Fruit fly (Drosophila melanogaster) whole organism, embryonic: ENCODE results near the gene Pxd.

Experiments
- ATbp ChIP-seq: fragments of 200-800 bp; sonication (Bioruptor generic); optimal IDR thresholded peaks from 2 replicates; lab custom pipeline; 2017; ENCODE audit warnings: missing biosample characterization, mild to moderate bottlenecking, missing genetic modification characterization, missing genetic modification reagents
- B-H2 ChIP-seq: fragments of 200-800 bp; sonication (Bioruptor generic); optimal IDR thresholded peaks from 2 replicates; lab custom pipeline; 2018; ENCODE audit warnings: missing biosample characterization, mild to moderate bottlenecking, missing genetic modification characterization
- CG10267 ChIP-seq: fragments of 200-800 bp; sonication (Bioruptor generic); optimal IDR thresholded peaks from 2 replicates; lab custom pipeline; 2018; ENCODE audit warnings: missing biosample characterization, mild to moderate bottlenecking, missing genetic modification characterization, moderate library complexity
- CG13424 ChIP-seq: fragments of 200-800 bp; sonication (Bioruptor generic); optimal IDR thresholded peaks from 2 replicates; lab custom pipeline; 2019; ENCODE audit warnings: missing biosample characterization, mild to moderate bottlenecking, missing genetic modification characterization, moderate library complexity
- CG15269 ChIP-seq: fragments of 200-800 bp; sonication (Bioruptor generic); optimal IDR thresholded peaks from 2 replicates; lab custom pipeline; 2018; ENCODE audit warnings: missing biosample characterization, mild to moderate bottlenecking, missing genetic modification characterization, moderate library complexity
- CG1529 ChIP-seq: fragments of 200-800 bp; sonication (Bioruptor generic); optimal IDR thresholded peaks from 3 replicates; lab custom pipeline; 2018; ENCODE audit warnings: missing biosample characterization, missing genetic modification characterization
- CG15601 ChIP-seq: fragments of 200-800 bp; sonication (Bioruptor generic); optimal IDR thresholded peaks from 3 replicates; lab custom pipeline; 2019; ENCODE audit warnings: missing biosample characterization, mild to moderate bottlenecking, missing genetic modification characterization, moderate library complexity
- CG1603 ChIP-seq: fragments of 200-800 bp; sonication (Bioruptor generic); optimal IDR thresholded peaks from 2 replicates; lab custom pipeline; 2019; ENCODE audit warnings: missing biosample characterization, mild to moderate bottlenecking, missing genetic modification characterization, moderate library complexity
- CG17359 ChIP-seq: fragments of 200-800 bp; sonication (Bioruptor generic); optimal IDR thresholded peaks from 3 replicates; lab custom pipeline; 2018; ENCODE audit warnings: missing biosample characterization, mild to moderate bottlenecking, missing genetic modification characterization, moderate library complexity
- CG18619 ChIP-seq: fragments of 200-800 bp; sonication (Bioruptor generic); optimal IDR thresholded peaks from 3 replicates; lab custom pipeline; 2017; ENCODE audit warnings: missing biosample characterization, mild to moderate bottlenecking, missing genetic modification characterization
- CG18764 ChIP-seq: fragments of 200-800 bp; sonication (Bioruptor generic); optimal IDR thresholded peaks from 3 replicates; lab custom pipeline; 2016; ENCODE audit warnings: missing biosample characterization, missing genetic modification characterization
- CG2129 ChIP-seq: fragments of 200-800 bp; sonication (Bioruptor generic); IDR thresholded peaks from 2 replicates; pipeline ENCODE4 v1.3.6; 2022; ENCODE audit warnings: missing biosample characterization, missing genetic modification characterization; ENCODE audit not compliant: partially characterized antibody
- CG31365 ChIP-seq: fragments of 200-800 bp; sonication (Bioruptor generic); optimal IDR thresholded peaks from 2 replicates; lab custom pipeline; 2018; ENCODE audit warnings: missing biosample characterization, mild to moderate bottlenecking, missing genetic modification characterization
- CG34224 ChIP-seq: fragments of 200-800 bp; sonication (Bioruptor generic); IDR thresholded peaks from 3 replicates; pipeline ENCODE4 v1.3.6; 2022; ENCODE audit warnings: missing biosample characterization, missing genetic modification characterization; ENCODE audit not compliant: partially characterized antibody
- CG4707 ChIP-seq: fragments of 200-800 bp; sonication (Bioruptor generic); optimal IDR thresholded peaks from 2 replicates; lab custom pipeline; 2018; ENCODE audit warnings: missing biosample characterization, mild to moderate bottlenecking, missing genetic modification characterization, moderate library complexity
- CG5245 ChIP-seq: fragments of 200-800 bp; sonication (Bioruptor generic); optimal IDR thresholded peaks from 3 replicates; lab custom pipeline; 2016; ENCODE audit warnings: missing biosample characterization, missing genetic modification characterization
- CG7786 ChIP-seq: fragments of 200-800 bp; sonication (Bioruptor generic); optimal IDR thresholded peaks from 2 replicates; lab custom pipeline; 2016; ENCODE audit warnings: missing biosample characterization, missing genetic modification characterization
- CG7839 ChIP-seq: fragments of 200-800 bp; sonication (Bioruptor generic); optimal IDR thresholded peaks from 3 replicates; lab custom pipeline; 2018; ENCODE audit warnings: missing biosample characterization, mild to moderate bottlenecking, missing genetic modification characterization, moderate library complexity
- CG7987 ChIP-seq: fragments of 200-800 bp; sonication (Bioruptor generic); optimal IDR thresholded peaks from 2 replicates; lab custom pipeline; 2018; ENCODE audit warnings: missing biosample characterization, mild to moderate bottlenecking, missing genetic modification characterization, moderate library complexity
- CG8388 ChIP-seq: fragments of 200-800 bp; sonication (Bioruptor generic); optimal IDR thresholded peaks from 2 replicates; lab custom pipeline; 2019; ENCODE audit warnings: missing biosample characterization, mild to moderate bottlenecking, missing genetic modification characterization, moderate library complexity
- CG8478 ChIP-seq: fragments of >200 bp; optimal IDR thresholded peaks from 2 replicates; lab custom pipeline; 2018
- CG9437 ChIP-seq: fragments of 200-800 bp; sonication (Bioruptor generic); optimal IDR thresholded peaks from 2 replicates; lab custom pipeline; 2018; ENCODE audit warnings: missing biosample characterization, mild to moderate bottlenecking, missing genetic modification characterization
- CG9797 ChIP-seq: fragments of 200-800 bp; sonication (Bioruptor generic); optimal IDR thresholded peaks from 3 replicates; lab custom pipeline; 2018; ENCODE audit warnings: missing biosample characterization, mild to moderate bottlenecking, missing genetic modification characterization
- CG9817 ChIP-seq: fragments of 200-800 bp; sonication (Bioruptor generic); optimal IDR thresholded peaks from 2 replicates; lab custom pipeline; 2018; ENCODE audit warnings: missing biosample characterization, mild to moderate bottlenecking, missing genetic modification characterization, moderate library complexity
- Fer1 ChIP-seq: fragments of 200-800 bp; sonication (Bioruptor generic); optimal IDR thresholded peaks from 2 replicates; lab custom pipeline; 2017; ENCODE audit warnings: missing biosample characterization, mild to moderate bottlenecking, missing genetic modification characterization
- Fer3 ChIP-seq: fragments of 200-800 bp; sonication (Bioruptor generic); optimal IDR thresholded peaks from 2 replicates; lab custom pipeline; 2018; ENCODE audit warnings: missing biosample characterization, mild to moderate bottlenecking, missing genetic modification characterization, moderate library complexity
- HHEX ChIP-seq: fragments of 200-800 bp; sonication (Bioruptor generic); optimal IDR thresholded peaks from 3 replicates; lab custom pipeline; 2017; ENCODE audit warnings: missing biosample characterization, mild to moderate bottlenecking, missing genetic modification characterization, missing genetic modification reagents
- Kr ChIP-seq: fragments of 200-800 bp; sonication (Bioruptor generic); optimal IDR thresholded peaks from 2 replicates; lab custom pipeline; 2017; ENCODE audit warnings: missing biosample characterization, mild to moderate bottlenecking, missing genetic modification characterization
- Lhr ChIP-seq: fragments of 200-800 bp; sonication (Bioruptor generic); optimal IDR thresholded peaks from 3 replicates; lab custom pipeline; 2017; ENCODE audit warnings: mild to moderate bottlenecking, missing biosample characterization, missing genetic modification reagents, missing genetic modification characterization
- Nf-YB ChIP-seq: fragments of 200-800 bp; sonication (Bioruptor generic); optimal IDR thresholded peaks from 3 replicates; lab custom pipeline; 2019; ENCODE audit warnings: missing biosample characterization, mild to moderate bottlenecking, missing genetic modification characterization, moderate library complexity
- Oaz ChIP-seq: fragments of 200-800 bp; sonication (Bioruptor generic); IDR thresholded peaks from 2 replicates; pipeline ENCODE4 v1.3.6; 2022; ENCODE audit warnings: missing biosample characterization, missing genetic modification characterization
- ara ChIP-seq: fragments of 200-800 bp; sonication (Bioruptor generic); IDR thresholded peaks from 2 replicates; pipeline ENCODE4 v1.3.6; 2022; ENCODE audit warnings: missing biosample characterization, missing genetic modification characterization
- ase ChIP-seq: fragments of 200-800 bp; sonication (Bioruptor generic); IDR thresholded peaks from 3 replicates; pipeline ENCODE4 v1.3.6; 2022; ENCODE audit warnings: missing biosample characterization, missing genetic modification characterization
- ash1 ChIP-seq: fragments of 200-800 bp; sonication (Bioruptor generic); optimal IDR thresholded peaks from 2 replicates; lab custom pipeline; 2018; ENCODE audit warnings: missing biosample characterization, mild to moderate bottlenecking, missing genetic modification characterization
- crol ChIP-seq: fragments of 200-800 bp; sonication (Bioruptor generic); IDR thresholded peaks from 2 replicates; pipeline ENCODE4 v1.3.6; 2022; ENCODE audit warnings: missing biosample characterization, missing genetic modification characterization
- cwo ChIP-seq: fragments of 200-800 bp; sonication (Bioruptor generic); optimal IDR thresholded peaks from 3 replicates; lab custom pipeline; 2017; ENCODE audit warnings: missing biosample characterization, missing genetic modification characterization, mild to moderate bottlenecking, moderate library complexity, missing genetic modification reagents
- disco-r ChIP-seq: fragments of 200-800 bp; sonication (Bioruptor generic); optimal IDR thresholded peaks from 2 replicates; lab custom pipeline; 2016; ENCODE audit warnings: missing biosample characterization, missing genetic modification characterization
- emc ChIP-seq: fragments of 200-800 bp; sonication (Bioruptor generic); optimal IDR thresholded peaks from 2 replicates; lab custom pipeline; 2016; ENCODE audit warnings: missing biosample characterization, missing genetic modification characterization
- ham ChIP-seq: fragments of 200-800 bp; sonication (Bioruptor generic); IDR thresholded peaks from 2 replicates; pipeline ENCODE4 v1.3.6; 2022; ENCODE audit warnings: missing biosample characterization, missing genetic modification characterization
- hth ChIP-seq: fragments of >200 bp; optimal IDR thresholded peaks from 2 replicates; lab custom pipeline; 2017; ENCODE audit warnings: inconsistent platforms
- kay ChIP-seq: fragments of 200-800 bp; sonication (Bioruptor generic); optimal IDR thresholded peaks from 2 replicates; lab custom pipeline; 2016; ENCODE audit warnings: missing biosample characterization, missing genetic modification characterization
- lbe ChIP-seq: fragments of 200-800 bp; sonication (Bioruptor generic); optimal IDR thresholded peaks from 2 replicates; lab custom pipeline; 2016; ENCODE audit warnings: missing biosample characterization, mild to moderate bottlenecking, missing genetic modification characterization
- luna ChIP-seq: fragments of 200-800 bp; sonication (Bioruptor generic); optimal IDR thresholded peaks from 2 replicates; lab custom pipeline; 2016; ENCODE audit warnings: missing biosample characterization, missing genetic modification characterization
- prd ChIP-seq, 3 experiments: fragments of >200 bp in 2 of 3; fragments of 200-800 bp in 1 of 3; sonication (Bioruptor generic) in 1 of 3; optimal IDR thresholded peaks in 2 of 3; IDR thresholded peaks in 1 of 3; 2 replicates in 2 of 3; 3 replicates in 1 of 3; pipeline versions ENCODE4 v1.3.6 to Lab custom; 2017 to 2022; ENCODE audit warnings: missing biosample characterization in 1 of 3, missing genetic modification characterization in 1 of 3
- ro ChIP-seq: fragments of 200-800 bp; sonication (Bioruptor generic); IDR thresholded peaks from 2 replicates; pipeline ENCODE4 v1.3.6; 2022; ENCODE audit warnings: missing biosample characterization, missing genetic modification characterization
- sc ChIP-seq, 3 experiments: fragments of >200 bp in 2 of 3; fragments of 200-800 bp in 1 of 3; sonication (Bioruptor generic) in 1 of 3; optimal IDR thresholded peaks; 2 replicates in 2 of 3; 3 replicates in 1 of 3; lab custom pipeline; 2017; ENCODE audit warnings: mild to moderate bottlenecking in 1 of 3, missing biosample characterization in 1 of 3, missing genetic modification characterization in 1 of 3, missing genetic modification reagents in 1 of 3
- schlank ChIP-seq: fragments of 200-800 bp; sonication (Bioruptor generic); optimal IDR thresholded peaks from 2 replicates; lab custom pipeline; 2018; ENCODE audit warnings: missing biosample characterization, mild to moderate bottlenecking, missing genetic modification characterization
- tll ChIP-seq, 2 experiments: fragments of 200-800 bp in 1 of 2; fragments of >200 bp in 1 of 2; sonication (Bioruptor generic) in 1 of 2; optimal IDR thresholded peaks; 2 replicates each; lab custom pipeline; 2017 to 2019; ENCODE audit warnings: missing biosample characterization in 2 of 2, missing genetic modification characterization in 2 of 2, mild to moderate bottlenecking in 1 of 2, moderate library complexity in 1 of 2
- wdn ChIP-seq: fragments of 200-800 bp; sonication (Bioruptor generic); IDR thresholded peaks from 2 replicates; pipeline ENCODE4 v1.3.6; 2022; ENCODE audit warnings: missing biosample characterization, missing genetic modification characterization
- yki ChIP-seq: fragments of >200 bp; optimal IDR thresholded peaks from 3 replicates; lab custom pipeline; 2018

Pxd gene

dm6 chr3R:17020956-17021355 lies 6.6 kb downstream of the Pxd start, which contains the start of gene Adsl (continued):
- no peak for TF ChIP-seq CG17359 (tag; lab: Kevin White, UChicago)
- no peak for TF ChIP-seq yki
- no peak for TF ChIP-seq CG2129
- TF ChIP-seq CG18764 (GFP tag; lab: Kevin White, UChicago), result peak; percentile 32
- no peak for TF ChIP-seq emc (GFP tag; lab: Kevin White, UChicago)
- peak; percentile 77 for TF ChIP-seq CG10267 (tag; lab: Kevin White, UChicago)
- TF ChIP-seq kay (GFP tag; lab: Kevin White, UChicago), result no peak
- peak; percentile 58 for TF ChIP-seq CG9817 (tag; lab: Kevin White, UChicago)
- peak; percentile 5 for TF ChIP-seq ash1 (GFP tag; lab: Kevin White, UChicago)
- TF ChIP-seq CG8478 (lab: Kevin White, UChicago), result no peak
- no peak for TF ChIP-seq Kr
- TF ChIP-seq tll (GFP tag; optimal IDR thresholded peaks at IDR 0.05; lab: Kevin White, UChicago), result no peak
- no peak for TF ChIP-seq ham (GFP tag; lab: Robert Waterston, UW)
- no peak for TF ChIP-seq CG15269 (tag; lab: Kevin White, UChicago)
- peak; percentile 78 for TF ChIP-seq ATbp
- peak; percentile 78 for TF ChIP-seq CG1529
- no peak for TF ChIP-seq CG13424
- peak; percentile 84 for TF ChIP-seq CG1603 (tag; lab: Kevin White, UChicago)
- peak; percentile 56 for TF ChIP-seq ara
- TF ChIP-seq Fer1 (GFP tag; lab: Kevin White, UChicago), result no peak
- TF ChIP-seq prd (optimal IDR thresholded peaks at IDR 0.05; lab: Kevin White, UChicago), result no peak
- TF ChIP-seq prd (GFP tag; IDR thresholded peaks at IDR 0.05; lab: Robert Waterston, UW), result no peak
- no peak for TF ChIP-seq crol (GFP tag; lab: Robert Waterston, UW)
- TF ChIP-seq sc (optimal IDR thresholded peaks at IDR 0.05; lab: Kevin White, UChicago), result no peak
- TF ChIP-seq sc (GFP tag; optimal IDR thresholded peaks at IDR 0.05; lab: Kevin White, UChicago), result peak; percentile 67
- TF ChIP-seq Nf-YB (GFP tag; lab: Kevin White, UChicago), result peak; percentile 53
- peak; percentile 44 for TF ChIP-seq CG31365 (tag; lab: Kevin White, UChicago)
- TF ChIP-seq CG7786 (GFP tag; lab: Kevin White, UChicago), result no peak
- TF ChIP-seq luna (GFP tag; lab: Kevin White, UChicago), result no peak
- TF ChIP-seq B-H2, result no peak
- TF ChIP-seq CG15601, result no peak
- TF ChIP-seq CG18619 (GFP tag; lab: Kevin White, UChicago), result peak; percentile 74
- TF ChIP-seq wdn (GFP tag; lab: Robert Waterston, UW), result no peak
- peak; percentile 87 for TF ChIP-seq CG7987 (GFP tag; lab: Kevin White, UChicago)
- TF ChIP-seq CG9797 (GFP tag; lab: Kevin White, UChicago), result peak; percentile 86
- TF ChIP-seq HHEX (GFP tag; lab: Kevin White, UChicago), result peak; percentile 79
- TF ChIP-seq ro (GFP tag; lab: Robert Waterston, UW), result no peak
- no peak for TF ChIP-seq CG8388 (GFP tag; lab: Kevin White, UChicago)
- TF ChIP-seq Fer3 (tag; lab: Kevin White, UChicago), result no peak
- TF ChIP-seq disco-r, result no peak
- no peak for TF ChIP-seq hth (lab: Kevin White, UChicago)
- peak; percentile 75 for TF ChIP-seq CG4707
- TF ChIP-seq CG7839 (tag; lab: Kevin White, UChicago), result no peak
- no peak for TF ChIP-seq lbe
- TF ChIP-seq cwo (GFP tag; lab: Kevin White, UChicago), result peak; percentile 37
- no peak for TF ChIP-seq ase
- no peak for TF ChIP-seq Oaz (GFP tag; lab: Robert Waterston, UW)
- TF ChIP-seq Lhr (GFP tag; lab: Kevin White, UChicago), result peak; percentile 65
- TF ChIP-seq schlank (tag; lab: Kevin White, UChicago), result peak; percentile 49
- no peak for TF ChIP-seq CG5245 (GFP tag; lab: Kevin White, UChicago)
- peak; percentile 43; the same call in 2 of the 3 replicates for TF ChIP-seq CG34224 (GFP tag; lab: Robert Waterston, UW)
- TF ChIP-seq CG9437 (GFP tag; lab: Kevin White, UChicago), result peak; percentile 65
